Fruit fly (Drosophila melanogaster): ENCODE measurements around the gene CG6041.

DNA sequence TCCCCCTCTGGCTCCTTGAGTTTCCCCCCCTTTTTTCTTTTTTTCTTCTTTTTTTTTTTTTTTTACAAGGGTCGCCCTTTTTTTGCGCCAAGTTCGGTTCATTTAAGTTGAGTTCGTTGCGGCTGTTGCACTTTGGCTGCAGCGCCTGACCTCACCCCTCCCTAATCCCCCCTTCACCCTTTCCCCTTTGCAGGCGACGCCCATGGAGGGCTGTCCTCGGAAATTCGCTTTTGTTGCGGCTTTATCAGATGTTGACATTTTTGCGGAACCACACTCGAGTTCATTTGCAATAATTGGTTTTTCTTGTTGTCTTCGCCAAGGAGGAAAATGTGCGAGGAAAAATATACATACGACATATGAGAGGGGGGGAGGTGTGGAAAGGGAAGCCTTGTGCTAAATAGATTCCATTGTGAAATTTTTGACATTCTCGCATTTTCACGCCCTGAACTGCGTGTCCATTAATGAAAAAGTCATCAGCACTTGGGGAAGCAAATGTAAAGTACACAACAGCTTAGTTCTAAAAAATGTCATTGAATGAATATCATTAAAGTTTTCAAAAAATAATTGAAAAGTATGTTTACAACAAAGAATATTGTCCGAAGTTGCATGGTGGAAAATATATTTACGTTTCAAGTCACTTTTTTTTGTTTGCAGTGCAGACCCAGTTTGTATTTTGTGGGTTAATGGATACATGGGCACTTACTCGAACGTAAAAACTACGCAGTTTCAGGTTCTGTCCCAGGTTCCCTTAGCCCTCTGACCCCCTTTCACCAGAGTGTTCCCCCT lies 26.6 kb downstream of the CG6041 start:
- TF ChIP-seq Vsx2 (GFP tag; optimal IDR thresholded peaks at IDR 0.05; ENCODE audit: partially characterized antibody) (no peak), psq (GFP tag; optimal IDR thresholded peaks at IDR 0.05) (no peak), h (GFP tag; optimal IDR thresholded peaks at IDR 0.05) (no peak), Hr78 (GFP tag; optimal IDR thresholded peaks at IDR 0.05) (no peak), usp (GFP tag; optimal IDR thresholded peaks at IDR 0.05) (no peak)

All from whole organism, wandering third instar larva.